In the genomic region with DNA sequence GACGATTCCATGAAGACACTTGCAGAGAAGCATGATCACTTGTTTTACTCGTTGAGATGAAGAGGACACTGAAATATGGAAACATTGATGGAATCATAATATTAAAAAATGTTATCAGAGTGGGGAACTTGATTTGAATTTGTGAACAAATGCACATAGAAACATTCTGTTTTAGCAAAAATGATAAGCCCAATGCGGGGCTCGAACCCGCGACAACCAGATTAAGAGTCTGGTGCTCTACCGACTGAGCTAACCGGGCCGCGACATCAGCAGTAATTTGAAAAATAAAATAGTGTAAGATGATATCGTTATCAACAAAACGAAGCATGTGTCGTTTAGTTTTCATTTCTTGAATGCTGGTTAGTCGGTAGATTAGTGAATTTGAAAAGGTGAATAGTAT, we compare ENCODE assay signal across 1 worm cellular context.
TF ChIP-seq lines count a peak whose summit lies in the region.

No protein-coding gene starts in this region.

TF ChIP-seq in whole organism, L4 larva, 104 proteins besides CTCF, POLR2A, EP300 and RAD21 (continued from another document):
- TF ChIP-seq Y48G9A.11 (GFP tag; IDR thresholded peaks at IDR 0.05; lab: Robert Waterston, UW) (peak; percentile 53; the same call in 1 of the 2 replicates), nhr-48 (tag; optimal IDR thresholded peaks at IDR 0.05; lab: Kevin White, UChicago) (no peak), rbr-2 (tag; optimal IDR thresholded peaks at IDR 0.05; lab: Kevin White, UChicago) (no peak), tra-1 (GFP tag; IDR thresholded peaks at IDR 0.05; lab: Robert Waterston, UW) (0 out of 2 replicates have a peak, but pooled peaks have one; percentile 23), snpc-4 (tag; optimal IDR thresholded peaks at IDR 0.05; lab: Kevin White, UChicago) (no peak), attf-4 (tag; optimal IDR thresholded peaks at IDR 0.05; lab: Kevin White, UChicago) (no peak), daf-12 (tag; optimal IDR thresholded peaks at IDR 0.05; lab: Kevin White, UChicago) (no peak), lin-1 (GFP tag; IDR thresholded peaks at IDR 0.05; lab: Robert Waterston, UW) (no peak), madf-5 (GFP tag; IDR thresholded peaks at IDR 0.05; lab: Robert Waterston, UW) (no peak), daf-19 (GFP tag; conservative IDR thresholded peaks at IDR 0.05; lab: Robert Waterston, UW) (0 out of 2 replicates have a peak, but pooled peaks have one; percentile 32), gei-8 (GFP tag; optimal IDR thresholded peaks at IDR 0.05; lab: Kevin White, UChicago) (no peak), ZK337.2 (GFP tag; IDR thresholded peaks at IDR 0.05; lab: Robert Waterston, UW) (0 out of 2 replicates have a peak, but pooled peaks have one; percentile 10), mdl-1 (tag; optimal IDR thresholded peaks at IDR 0.05; lab: Kevin White, UChicago) (no peak), ceh-82 (tag; optimal IDR thresholded peaks at IDR 0.05; lab: Kevin White, UChicago) (no peak), mxl-3 (GFP tag; optimal IDR thresholded peaks at IDR 0.05; lab: Kevin White, UChicago) (no peak), zfp-3 (GFP tag; conservative IDR thresholded peaks at IDR 0.05; lab: Robert Waterston, UW) (no peak), skn-1 (tag; optimal IDR thresholded peaks at IDR 0.05; lab: Kevin White, UChicago) (no peak), Y105C5A.15 (GFP tag; IDR thresholded peaks at IDR 0.05; lab: Robert Waterston, UW) (no peak), nhr-102 (tag; optimal IDR thresholded peaks at IDR 0.05; lab: Kevin White, UChicago) (no peak), hlh-11 (tag; optimal IDR thresholded peaks at IDR 0.05; lab: Kevin White, UChicago) (no peak), php-3 (GFP tag; IDR thresholded peaks at IDR 0.05; lab: Robert Waterston, UW) (no peak), nhr-25 (tag; optimal IDR thresholded peaks at IDR 0.05; lab: Kevin White, UChicago; ENCODE audit: borderline replicate concordance, insufficient read depth) (no peak)
